Worm (Caenorhabditis elegans): ENCODE measurements around the gene C04F5.8.

ce11 chrV:5069440-5069839, 44.1 kb downstream of the C04F5.8 start, which contains the start of gene Y58A7A.1:
- no peak for TF ChIP-seq ama-1 (optimal IDR thresholded peaks at IDR 0.05)
- TF ChIP-seq ceh-13 (GFP tag; optimal IDR thresholded peaks at IDR 0.05): no peak
- no peak for TF ChIP-seq F13C5.2 (tag; optimal IDR thresholded peaks at IDR 0.05)
- TF ChIP-seq pes-1 (GFP tag; IDR thresholded peaks at IDR 0.05): no peak
- no peak for TF ChIP-seq hmg-4 (GFP tag; optimal IDR thresholded peaks at IDR 0.05)
- TF ChIP-seq scrt-1 (GFP tag; IDR thresholded peaks at IDR 0.05): no peak
- TF ChIP-seq tbx-11 (GFP tag; IDR thresholded peaks at IDR 0.05): no peak
- TF ChIP-seq tra-4 (tag; optimal IDR thresholded peaks at IDR 0.05): no peak
- no peak for TF ChIP-seq B0310.2 (tag; optimal IDR thresholded peaks at IDR 0.05)
- no peak for TF ChIP-seq tbx-37 (GFP tag; conservative IDR thresholded peaks at IDR 0.05)

All from whole organism, early embryonic.